Worm (Caenorhabditis elegans) whole organism, L2 larva: ENCODE results near the gene hmg-1.1.

Experiments
- C34F6.9 ChIP-seq: fragments of 150-350 bp; optimal IDR thresholded peaks from 2 replicates; lab custom pipeline; 2014; ENCODE audit warnings: missing biosample characterization, missing genetic modification characterization
- F13H6.1 ChIP-seq: sonication (generic microtip); optimal IDR thresholded peaks from 2 replicates; lab custom pipeline; 2016; ENCODE audit warnings: missing genetic modification characterization, missing compliant biosample characterization
- R02D3.7 ChIP-seq: fragments of 150-350 bp; optimal IDR thresholded peaks from 2 replicates; lab custom pipeline; 2014; ENCODE audit warnings: missing biosample characterization, missing genetic modification characterization
- alr-1 ChIP-seq: fragments of 150-350 bp; optimal IDR thresholded peaks from 2 replicates; lab custom pipeline; 2014; ENCODE audit warnings: missing biosample characterization, missing genetic modification characterization
- aly-2 ChIP-seq: fragments of 150-350 bp; optimal IDR thresholded peaks from 2 replicates; lab custom pipeline; 2014; ENCODE audit warnings: missing biosample characterization, missing genetic modification characterization
- ama-1 ChIP-seq: fragments of 150-350 bp; optimal IDR thresholded peaks from 2 replicates; lab custom pipeline; 2018; ENCODE audit warnings: inconsistent platforms
- ceh-16 ChIP-seq: fragments of 150-350 bp; optimal IDR thresholded peaks from 2 replicates; lab custom pipeline; 2014; ENCODE audit warnings: missing biosample characterization, missing genetic modification characterization
- ceh-82 ChIP-seq: fragments of 150-350 bp; optimal IDR thresholded peaks from 2 replicates; lab custom pipeline; 2014; ENCODE audit warnings: missing biosample characterization, missing genetic modification characterization
- crh-2 ChIP-seq: sonication (generic microtip); optimal IDR thresholded peaks from 2 replicates; lab custom pipeline; 2017; ENCODE audit warnings: missing biosample characterization, missing genetic modification characterization
- dmd-4 ChIP-seq: sonication (generic microtip); optimal IDR thresholded peaks from 2 replicates; lab custom pipeline; 2017; ENCODE audit warnings: missing biosample characterization, missing genetic modification characterization
- elt-1 ChIP-seq: fragments of 150-350 bp; optimal IDR thresholded peaks from 2 replicates; lab custom pipeline; 2014; ENCODE audit warnings: missing biosample characterization, missing genetic modification characterization
- elt-3 ChIP-seq: sonication (generic microtip); optimal IDR thresholded peaks from 2 replicates; lab custom pipeline; 2017; ENCODE audit warnings: missing biosample characterization, missing genetic modification characterization
- fos-1 ChIP-seq: fragments of 150-350 bp; optimal IDR thresholded peaks from 2 replicates; lab custom pipeline; 2014; ENCODE audit warnings: missing biosample characterization, missing genetic modification characterization
- gmeb-1 ChIP-seq: fragments of 150-350 bp; optimal IDR thresholded peaks from 2 replicates; lab custom pipeline; 2014; ENCODE audit warnings: missing biosample characterization, missing genetic modification characterization
- lin-11 ChIP-seq: fragments of 150-350 bp; sonication (generic microtip); optimal IDR thresholded peaks from 2 replicates; lab custom pipeline; 2014; ENCODE audit warnings: missing biosample characterization, missing genetic modification characterization, inconsistent platforms, mixed read lengths
- lin-13 ChIP-seq: fragments of 150-350 bp; optimal IDR thresholded peaks from 2 replicates; lab custom pipeline; 2014; ENCODE audit warnings: missing biosample characterization, missing genetic modification reagents, missing genetic modification characterization
- lin-39 ChIP-seq: fragments of 150-350 bp; optimal IDR thresholded peaks from 2 replicates; lab custom pipeline; 2014; ENCODE audit warnings: missing biosample characterization, missing genetic modification reagents, missing genetic modification characterization
- lsy-2 ChIP-seq, 2 experiments: fragments of 150-350 bp in 1 of 2; sonication (generic microtip) in 1 of 2; optimal IDR thresholded peaks; 2 replicates each; lab custom pipeline; 2014 to 2017; ENCODE audit warnings: missing biosample characterization in 2 of 2, missing genetic modification characterization in 2 of 2
- mbf-1 ChIP-seq: sonication (generic microtip); optimal IDR thresholded peaks from 2 replicates; lab custom pipeline; 2017; ENCODE audit warnings: missing biosample characterization, missing genetic modification characterization
- mdl-1 ChIP-seq, 2 experiments: fragments of 150-350 bp in 1 of 2; sonication (generic microtip) in 1 of 2; optimal IDR thresholded peaks; 2 replicates each; lab custom pipeline; 2017; ENCODE audit warnings: missing biosample characterization in 2 of 2, missing genetic modification characterization in 2 of 2
- nhr-10 ChIP-seq: sonication (generic microtip); optimal IDR thresholded peaks from 2 replicates; lab custom pipeline; 2017; ENCODE audit warnings: missing biosample characterization, missing genetic modification characterization
- nhr-11 ChIP-seq: fragments of 150-350 bp; optimal IDR thresholded peaks from 2 replicates; lab custom pipeline; 2014; ENCODE audit warnings: missing biosample characterization, missing genetic modification characterization
- nhr-129 ChIP-seq: fragments of 150-350 bp; optimal IDR thresholded peaks from 2 replicates; lab custom pipeline; 2014; ENCODE audit warnings: missing biosample characterization, missing genetic modification characterization
- nhr-21 ChIP-seq: fragments of 150-350 bp; optimal IDR thresholded peaks from 2 replicates; lab custom pipeline; 2014; ENCODE audit warnings: missing biosample characterization, missing genetic modification characterization
- nhr-23 ChIP-seq: fragments of 150-350 bp; optimal IDR thresholded peaks from 2 replicates; lab custom pipeline; 2014; ENCODE audit warnings: missing biosample characterization, missing genetic modification reagents, missing genetic modification characterization
- peb-1 ChIP-seq: fragments of 150-350 bp; optimal IDR thresholded peaks from 2 replicates; lab custom pipeline; 2014; ENCODE audit warnings: missing biosample characterization, missing genetic modification characterization
- sem-4 ChIP-seq: fragments of 150-350 bp; optimal IDR thresholded peaks from 2 replicates; lab custom pipeline; 2014; ENCODE audit warnings: missing biosample characterization, missing genetic modification reagents, missing genetic modification characterization
- skn-1 ChIP-seq: sonication (generic microtip); optimal IDR thresholded peaks from 2 replicates; lab custom pipeline; 2017; ENCODE audit warnings: missing biosample characterization, missing genetic modification characterization
- sma-3 ChIP-seq: sonication (generic microtip); optimal IDR thresholded peaks from 2 replicates; lab custom pipeline; 2016; ENCODE audit warnings: missing genetic modification reagents, missing genetic modification characterization, missing compliant biosample characterization
- sma-9 ChIP-seq, 2 experiments: fragments of 150-350 bp in 1 of 2; sonication (generic microtip) in 1 of 2; optimal IDR thresholded peaks; 2 replicates each; lab custom pipeline; 2014 to 2016; ENCODE audit warnings: missing genetic modification characterization in 2 of 2, mild to moderate bottlenecking in 1 of 2, missing biosample characterization in 1 of 2, missing compliant biosample characterization in 1 of 2, missing genetic modification reagents in 1 of 2, moderate library complexity in 1 of 2
- unc-39 ChIP-seq: fragments of 150-350 bp; optimal IDR thresholded peaks from 2 replicates; lab custom pipeline; 2014; ENCODE audit warnings: missing biosample characterization, missing genetic modification characterization
- unc-55 ChIP-seq: fragments of 150-350 bp; sonication (generic microtip); optimal IDR thresholded peaks from 3 replicates; lab custom pipeline; 2014; ENCODE audit warnings: missing biosample characterization, missing genetic modification reagents, missing genetic modification characterization
- unc-62 ChIP-seq: fragments of 150-350 bp; optimal IDR thresholded peaks from 2 replicates; lab custom pipeline; 2014; ENCODE audit warnings: missing biosample characterization, missing genetic modification reagents, missing genetic modification characterization
- zag-1 ChIP-seq: fragments of 150-350 bp; optimal IDR thresholded peaks from 2 replicates; lab custom pipeline; 2014; ENCODE audit warnings: missing biosample characterization, missing genetic modification characterization
- ztf-1 ChIP-seq: fragments of 200-800 bp; sonication (Bioruptor generic); conservative IDR thresholded peaks from 2 replicates; pipeline ENCODE4 v1.3.6; 2022; ENCODE audit warnings: missing genetic modification characterization, missing compliant biosample characterization
- ztf-11 ChIP-seq: sonication (generic microtip); optimal IDR thresholded peaks from 2 replicates; lab custom pipeline; 2017; ENCODE audit warnings: missing biosample characterization, missing genetic modification characterization
- ztf-4 ChIP-seq: fragments of 150-350 bp; optimal IDR thresholded peaks from 2 replicates; lab custom pipeline; 2014; ENCODE audit warnings: missing biosample characterization, missing genetic modification characterization

The hmg-1.1 gene

DNA sequence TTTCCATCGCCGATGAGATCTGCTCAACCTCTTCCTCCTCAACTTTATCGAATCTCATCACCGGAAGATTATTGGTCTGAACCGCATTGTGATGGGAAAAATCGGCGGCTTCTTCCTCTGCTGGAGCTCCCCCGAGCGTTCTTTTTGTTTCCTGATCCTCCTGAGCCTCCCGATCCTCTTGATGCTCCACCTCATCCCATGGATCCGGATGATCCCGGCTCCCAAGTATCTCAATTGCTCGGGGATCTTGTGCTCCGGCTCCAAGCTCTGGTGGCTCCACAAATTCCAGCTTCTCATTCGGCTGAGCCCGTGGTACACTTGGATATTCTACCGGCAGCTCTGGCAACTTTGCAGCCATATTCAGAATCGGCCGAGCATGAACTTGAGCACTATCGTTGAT lies 7.4 kb downstream of the hmg-1.1 start:
- TF ChIP-seq elt-1 = no peak
- TF ChIP-seq gmeb-1 (tag; lab: Kevin White, UChicago) = no peak
- no peak for TF ChIP-seq sma-3 (GFP tag; lab: Kevin White, UChicago)
- TF ChIP-seq sma-9 (GFP tag; optimal IDR thresholded peaks at IDR 0.05; lab: Kevin White, UChicago) = no peak
- TF ChIP-seq sma-9 (tag; optimal IDR thresholded peaks at IDR 0.05; lab: Kevin White, UChicago) = no peak
- TF ChIP-seq zag-1 (tag; lab: Kevin White, UChicago) = no peak
- TF ChIP-seq unc-39 = no peak
- no peak for TF ChIP-seq peb-1 (tag; lab: Kevin White, UChicago)
- TF ChIP-seq nhr-23 (tag; lab: Kevin White, UChicago) = no peak
- TF ChIP-seq lsy-2 (tag; optimal IDR thresholded peaks at IDR 0.05; lab: Kevin White, UChicago) = no peak
- TF ChIP-seq crh-2 (tag; lab: Kevin White, UChicago) = no peak
- TF ChIP-seq ztf-1 (GFP tag; lab: Robert Waterston, UW) = no peak
- TF ChIP-seq nhr-129 (tag; lab: Kevin White, UChicago) = no peak
- no peak for TF ChIP-seq nhr-10 (tag; lab: Kevin White, UChicago)
- no peak for TF ChIP-seq R02D3.7 (tag; lab: Kevin White, UChicago)
- TF ChIP-seq mbf-1 (tag; lab: Kevin White, UChicago) = no peak
- no peak for TF ChIP-seq ztf-11

- TF ChIP-seq elt-3 (tag; lab: Kevin White, UChicago) = no peak
- TF ChIP-seq R02D3.7 (tag; lab: Kevin White, UChicago) = no peak
- no peak for TF ChIP-seq ama-1
- no peak for TF ChIP-seq nhr-11 (tag; lab: Kevin White, UChicago)
These were observed 18.7 kb downstream of the hmg-1.1 start, which contains the start of gene Y54G11A.1 for ce11 chrII:14269142-14269593. Gene Y54G11A.1 (minus strand): TSS chrII:14269192.

DNA sequence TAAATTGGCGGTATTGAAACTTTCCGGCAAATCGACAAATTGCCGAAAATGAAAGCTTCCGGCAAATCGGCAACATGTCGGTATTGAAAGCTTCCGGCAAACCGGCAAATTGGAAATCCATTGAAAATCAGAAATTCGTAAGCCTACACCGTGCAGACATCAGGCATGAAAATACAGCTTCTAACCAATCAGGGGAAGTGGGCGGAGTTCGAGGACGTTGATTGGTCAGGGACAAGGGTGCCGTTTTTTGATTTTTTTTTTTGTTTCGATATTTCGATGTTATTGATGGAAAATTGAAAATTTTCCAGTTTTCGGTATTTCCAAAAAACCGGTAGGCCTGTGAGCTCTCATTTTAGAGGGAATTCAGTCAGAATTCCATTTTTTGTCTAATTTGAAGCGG lies 19.3 kb downstream of the hmg-1.1 start:
- TF ChIP-seq unc-39 (no peak), C34F6.9 (tag; lab: Kevin White, UChicago) (no peak), sma-3 (GFP tag; lab: Kevin White, UChicago) (no peak), mdl-1 (tag; optimal IDR thresholded peaks at IDR 0.05; lab: Kevin White, UChicago) (no peak), unc-55 (GFP tag; lab: Kevin White, UChicago) (no peak), lin-39 (no peak), aly-2 (no peak), ceh-16 (tag; lab: Kevin White, UChicago) (no peak), zag-1 (tag; lab: Kevin White, UChicago) (no peak), gmeb-1 (tag; lab: Kevin White, UChicago) (no peak), skn-1 (no peak), ztf-1 (GFP tag; lab: Robert Waterston, UW) (no peak), ztf-4 (no peak), sma-9 (GFP tag; optimal IDR thresholded peaks at IDR 0.05; lab: Kevin White, UChicago) (no peak), sma-9 (tag; optimal IDR thresholded peaks at IDR 0.05; lab: Kevin White, UChicago) (no peak), lin-13 (GFP tag; lab: Kevin White, UChicago) (no peak), lin-11 (tag; lab: Kevin White, UChicago) (no peak), sem-4 (tag; lab: Kevin White, UChicago) (no peak), fos-1 (no peak), ceh-82 (no peak), ztf-11 (no peak)

DNA sequence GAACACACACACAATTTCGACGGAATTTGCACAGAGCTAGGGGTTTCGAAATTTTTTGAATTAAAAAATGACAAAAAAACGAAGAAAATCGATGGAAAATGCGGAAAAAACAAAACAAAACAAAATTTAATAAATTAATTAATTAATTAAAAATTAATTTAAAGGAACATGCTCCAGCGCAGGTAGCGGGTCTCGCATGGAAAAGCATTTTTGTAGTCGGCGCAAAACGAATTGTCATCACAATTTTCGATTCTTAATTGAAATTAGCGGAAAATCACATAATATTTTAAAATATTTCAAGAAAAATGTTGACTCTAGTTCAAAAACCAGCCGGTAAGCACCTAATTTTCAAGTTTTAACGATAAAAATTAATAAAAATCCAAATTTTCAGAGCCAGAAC lies 25.9 kb downstream of the hmg-1.1 start, which contains the start of gene Y54G11A.3:
Gene Y54G11A.3 (plus strand): TSS at position 213 of the 400 bp plus-strand sequence.
- TF ChIP-seq F13H6.1 (tag; lab: Kevin White, UChicago) = no peak
- TF ChIP-seq aly-2 = no peak
- no peak for TF ChIP-seq skn-1

ce11 chrII:14287277-14287676 lies 36.8 kb downstream of the hmg-1.1 start, which contains the start of gene srh-41:
Gene srh-41 (minus strand): TSS chrII:14287377.
- no peak for TF ChIP-seq sem-4 (tag; lab: Kevin White, UChicago)
- TF ChIP-seq unc-62 (GFP tag; lab: Kevin White, UChicago) = no peak
- no peak for TF ChIP-seq mdl-1 (tag; optimal IDR thresholded peaks at IDR 0.05; lab: Kevin White, UChicago)
- TF ChIP-seq zag-1 (tag; lab: Kevin White, UChicago) = no peak
- no peak for TF ChIP-seq nhr-21 (tag; lab: Kevin White, UChicago)
- no peak for TF ChIP-seq dmd-4 (tag; lab: Kevin White, UChicago)
- no peak for TF ChIP-seq aly-2
- no peak for TF ChIP-seq alr-1 (tag; lab: Kevin White, UChicago)
- TF ChIP-seq F13H6.1 (tag; lab: Kevin White, UChicago) = no peak
- TF ChIP-seq, all 48 proteins: peak for 0
